Worm (Caenorhabditis elegans) whole organism, L4/young adult: ENCODE data around the gene tat-3.

ENCODE experiments used
- W03F9.2 ChIP-seq: fragments of 150-350 bp; optimal IDR thresholded peaks from 2 replicates; lab custom pipeline; 2014; ENCODE audit warnings: missing biosample characterization, missing genetic modification characterization
- dao-5 ChIP-seq: sonication (generic microtip); optimal IDR thresholded peaks from 2 replicates; lab custom pipeline; 2016; ENCODE audit warnings: missing genotype, missing genetic modification characterization, moderate library complexity, missing compliant biosample characterization
- him-1 ChIP-seq: sonication (generic microtip); optimal IDR thresholded peaks from 2 replicates; lab custom pipeline; 2016; ENCODE audit warnings: missing genotype, missing genetic modification reagents, missing genetic modification characterization, missing compliant biosample characterization

- TF ChIP-seq him-1 (tag; lab: Kevin White, UChicago) = no peak
- no peak for TF ChIP-seq W03F9.2
- no peak for TF ChIP-seq dao-5
Observed at ce11 chrIII:10755480-10756066, 25.1 kb upstream of the tat-3 start, which contains the start of gene hpl-2.
